Worm (Caenorhabditis elegans) whole organism, L2 larva: ENCODE results near the gene F59B10.2.

Experiments
- ama-1 ChIP-seq: fragments of 150-350 bp; optimal IDR thresholded peaks from 2 replicates; lab custom pipeline; 2018; ENCODE audit warnings: inconsistent platforms
- fos-1 ChIP-seq: fragments of 150-350 bp; optimal IDR thresholded peaks from 2 replicates; lab custom pipeline; 2014; ENCODE audit warnings: missing biosample characterization, missing genetic modification characterization
- lin-13 ChIP-seq: fragments of 150-350 bp; optimal IDR thresholded peaks from 2 replicates; lab custom pipeline; 2014; ENCODE audit warnings: missing biosample characterization, missing genetic modification reagents, missing genetic modification characterization
- lin-39 ChIP-seq: fragments of 150-350 bp; optimal IDR thresholded peaks from 2 replicates; lab custom pipeline; 2014; ENCODE audit warnings: missing biosample characterization, missing genetic modification reagents, missing genetic modification characterization
- mab-5 ChIP-seq: fragments of 150-350 bp; optimal IDR thresholded peaks from 2 replicates; lab custom pipeline; 2014; ENCODE audit warnings: missing biosample characterization, missing genetic modification characterization
- mdl-1 ChIP-seq, 2 experiments: fragments of 150-350 bp in 1 of 2; sonication (generic microtip) in 1 of 2; optimal IDR thresholded peaks; 2 replicates each; lab custom pipeline; 2017; ENCODE audit warnings: missing biosample characterization in 2 of 2, missing genetic modification characterization in 2 of 2
- nhr-12 ChIP-seq: fragments of 150-350 bp; optimal IDR thresholded peaks from 2 replicates; lab custom pipeline; 2014; ENCODE audit warnings: missing biosample characterization, missing genetic modification characterization
- nhr-23 ChIP-seq: fragments of 150-350 bp; optimal IDR thresholded peaks from 2 replicates; lab custom pipeline; 2014; ENCODE audit warnings: missing biosample characterization, missing genetic modification reagents, missing genetic modification characterization
- skn-1 ChIP-seq: sonication (generic microtip); optimal IDR thresholded peaks from 2 replicates; lab custom pipeline; 2017; ENCODE audit warnings: missing biosample characterization, missing genetic modification characterization
- snpc-4 ChIP-seq: fragments of 150-350 bp; optimal IDR thresholded peaks from 2 replicates; lab custom pipeline; 2014; ENCODE audit warnings: missing biosample characterization, missing genetic modification characterization
- unc-39 ChIP-seq: fragments of 150-350 bp; optimal IDR thresholded peaks from 2 replicates; lab custom pipeline; 2014; ENCODE audit warnings: missing biosample characterization, missing genetic modification characterization
- unc-55 ChIP-seq: fragments of 150-350 bp; sonication (generic microtip); optimal IDR thresholded peaks from 3 replicates; lab custom pipeline; 2014; ENCODE audit warnings: missing biosample characterization, missing genetic modification reagents, missing genetic modification characterization
- ztf-11 ChIP-seq: sonication (generic microtip); optimal IDR thresholded peaks from 2 replicates; lab custom pipeline; 2017; ENCODE audit warnings: missing biosample characterization, missing genetic modification characterization
- ztf-4 ChIP-seq: fragments of 150-350 bp; optimal IDR thresholded peaks from 2 replicates; lab custom pipeline; 2014; ENCODE audit warnings: missing biosample characterization, missing genetic modification characterization

DNA sequence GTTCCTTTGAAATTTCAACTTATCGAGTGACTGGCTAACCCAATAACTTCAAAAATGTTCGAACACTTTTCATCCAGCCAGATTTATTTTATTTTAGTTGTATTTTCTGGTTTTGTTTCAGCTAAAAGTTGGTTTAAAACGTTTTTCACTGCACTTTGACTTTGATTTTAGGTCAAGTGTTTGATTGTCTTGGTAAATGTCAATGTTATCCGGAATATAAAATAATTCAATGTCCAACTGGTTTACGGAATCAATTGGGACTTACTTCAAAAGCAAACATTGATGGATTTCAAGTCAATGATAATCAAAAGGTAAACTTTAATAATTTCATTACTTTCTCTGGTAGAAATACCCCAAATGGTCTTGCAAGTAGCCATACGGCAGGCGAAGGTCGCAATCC, 25.8 kb downstream of the F59B10.2 start:
- TF ChIP-seq nhr-12 (tag; lab: Kevin White, UChicago), result no peak
- TF ChIP-seq mab-5, result no peak
- TF ChIP-seq ztf-11 (tag; lab: Kevin White, UChicago), result no peak
- no peak for TF ChIP-seq mdl-1 (tag; optimal IDR thresholded peaks at IDR 0.05; lab: Kevin White, UChicago)
- TF ChIP-seq ama-1 (lab: Kevin White, UChicago), result no peak
- no peak for TF ChIP-seq ztf-4 (tag; lab: Kevin White, UChicago)
- TF ChIP-seq snpc-4 (tag; lab: Kevin White, UChicago), result no peak
- TF ChIP-seq fos-1, result no peak
- TF ChIP-seq lin-13, result no peak
- no peak for TF ChIP-seq nhr-23 (tag; lab: Kevin White, UChicago)
- no peak for TF ChIP-seq unc-55
- TF ChIP-seq unc-39 (tag; lab: Kevin White, UChicago), result no peak
- no peak for TF ChIP-seq lin-39 (tag; lab: Kevin White, UChicago)
- TF ChIP-seq skn-1 (tag; lab: Kevin White, UChicago), result no peak
